Fruit fly (Drosophila melanogaster) whole organism, larva: ENCODE measurements around the gene Blos4.

Source experiments
- noc ChIP-seq: fragments of 200-800 bp; sonication (Bioruptor generic); optimal IDR thresholded peaks from 3 replicates; lab custom pipeline; 2019; ENCODE audit warnings: missing biosample characterization, mild to moderate bottlenecking, missing genetic modification characterization, moderate library complexity

Gene Blos4

dm6 chr3L:10851107-10851762, 27.6 kb upstream of the Blos4 start:
- TF ChIP-seq noc (tag; lab: Kevin White, UChicago), result no peak

- no peak for TF ChIP-seq noc (tag; lab: Kevin White, UChicago)
Observed at dm6 chr3L:10851853-10852346, 27.0 kb upstream of the Blos4 start.

dm6 chr3L:10852347-10853130, 26.3 kb upstream of the Blos4 start:
- TF ChIP-seq noc (tag; lab: Kevin White, UChicago), result peak; percentile 32

DNA sequence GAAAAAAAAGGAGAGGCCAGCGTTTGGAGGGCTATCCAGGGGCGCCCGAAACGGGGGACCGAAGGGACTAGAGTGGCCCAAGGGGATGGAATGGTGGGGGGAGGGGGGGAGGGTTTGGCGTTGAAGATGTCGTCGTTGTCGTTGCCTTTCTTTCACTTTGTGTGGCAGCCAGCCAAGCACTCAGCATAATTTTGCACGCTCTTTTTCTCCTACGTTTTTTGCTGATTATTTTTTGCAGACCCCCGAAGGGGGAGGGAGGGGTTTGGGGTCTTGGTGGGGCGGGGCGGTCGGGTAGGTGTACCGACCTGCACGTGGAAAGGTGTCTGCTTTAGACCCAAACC, 25.8 kb upstream of the Blos4 start:
- TF ChIP-seq noc (tag; lab: Kevin White, UChicago), result no peak

- no peak for TF ChIP-seq noc (tag; lab: Kevin White, UChicago)
Observed at dm6 chr3L:10853618-10854017, 25.3 kb upstream of the Blos4 start.

dm6 chr3L:10854026-10854425, 24.9 kb upstream of the Blos4 start:
- no peak for TF ChIP-seq noc (tag; lab: Kevin White, UChicago)

dm6 chr3L:10854801-10855418, 24.0 kb upstream of the Blos4 start:
- TF ChIP-seq noc (tag; lab: Kevin White, UChicago), result no peak

- TF ChIP-seq noc (tag; lab: Kevin White, UChicago), result peak; percentile 51
Observed at dm6 chr3L:10855419-10856213, 23.3 kb upstream of the Blos4 start.

DNA sequence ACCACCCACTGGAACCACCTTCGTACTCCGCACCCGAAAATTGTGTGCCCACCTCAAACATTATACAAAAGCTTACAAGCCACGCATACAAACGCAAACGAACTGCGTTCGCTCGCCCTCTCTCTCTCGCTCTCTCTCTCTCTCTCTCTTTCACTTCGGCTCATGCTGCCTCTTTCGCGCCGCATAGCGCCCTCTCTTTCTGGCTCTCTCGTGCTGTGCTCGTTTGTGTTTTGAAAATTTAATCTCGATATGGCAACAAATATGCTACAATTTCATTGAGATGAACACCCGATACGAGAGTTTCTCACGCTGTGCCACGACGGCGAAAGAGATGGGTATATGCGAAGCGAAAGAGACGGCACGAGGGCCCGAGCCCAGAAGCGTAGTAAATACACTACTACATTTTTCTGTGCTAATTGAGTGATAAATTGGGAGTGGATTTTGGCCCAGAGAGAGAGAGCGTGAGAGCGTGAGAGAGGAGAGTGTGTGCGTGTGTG, 22.3 kb upstream of the Blos4 start:
- peak; percentile 31 for TF ChIP-seq noc (tag; lab: Kevin White, UChicago)

- TF ChIP-seq noc (tag; lab: Kevin White, UChicago), result peak; percentile 44
Observed at dm6 chr3L:10857515-10858023, 21.3 kb upstream of the Blos4 start.

DNA sequence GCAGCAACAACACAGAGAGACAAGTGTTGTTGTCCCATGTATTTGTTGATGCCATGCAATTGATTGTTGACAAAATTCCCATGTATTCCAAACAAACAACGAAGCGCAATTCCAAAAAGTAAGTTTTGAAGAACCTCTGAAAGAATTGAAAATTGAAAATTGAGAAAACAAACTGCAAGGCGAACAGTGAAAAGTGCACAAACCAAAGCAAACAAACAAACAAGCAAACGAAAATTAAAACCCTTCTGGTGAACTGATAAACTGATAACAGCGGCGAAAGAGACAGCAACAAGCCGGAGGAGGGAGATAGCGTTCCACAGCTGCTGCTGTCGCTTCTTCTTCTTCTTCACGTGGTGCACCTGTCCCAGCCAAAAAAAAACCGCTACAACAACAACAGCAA, 20.3 kb upstream of the Blos4 start:
- TF ChIP-seq noc (tag; lab: Kevin White, UChicago), result no peak

DNA sequence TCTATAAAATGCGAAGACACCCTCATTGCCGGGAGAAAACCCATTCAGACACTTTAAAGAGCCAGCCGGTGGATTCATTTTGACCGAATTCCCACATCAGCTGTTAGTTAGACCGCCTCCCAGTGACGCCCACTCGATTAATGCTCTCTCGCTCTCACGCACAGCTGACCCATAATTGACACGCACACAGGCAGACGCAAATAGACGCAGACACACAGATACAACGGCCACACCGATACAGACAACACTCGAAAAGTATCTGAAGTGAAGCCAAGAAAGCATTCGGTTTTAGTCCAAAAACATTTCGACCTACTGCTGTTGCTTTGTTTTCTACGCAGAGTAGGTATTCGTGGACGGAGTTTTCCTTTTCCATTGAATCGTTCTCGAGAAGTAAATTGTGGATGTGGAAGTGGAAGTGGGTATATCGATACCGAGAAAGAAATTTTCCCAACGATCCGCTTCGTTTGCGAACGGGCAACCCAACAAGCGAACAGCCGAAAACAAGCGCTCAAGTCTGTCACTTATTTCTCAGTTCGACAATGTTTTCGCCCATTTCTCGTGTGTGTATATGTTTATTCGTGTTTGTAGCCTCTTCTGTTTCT, 18.7 kb upstream of the Blos4 start:
- no peak for TF ChIP-seq noc (tag; lab: Kevin White, UChicago)

- TF ChIP-seq noc (tag; lab: Kevin White, UChicago), result no peak
Observed at dm6 chr3L:10861657-10862543, 17.0 kb upstream of the Blos4 start.
